Fruit fly (Drosophila melanogaster): ENCODE data around the gene CG14968.

CG14968 gene

dm6 chr3L:3288414-3288813 is 14.5 kb downstream of the CG14968 start (continued):
- TF ChIP-seq sqz (GFP tag; optimal IDR thresholded peaks at IDR 0.05) (no peak), CG3847 (GFP tag; IDR thresholded peaks at IDR 0.05) (peak; percentile 28; the same call in 1 of the 2 replicates), CG9932 (GFP tag; IDR thresholded peaks at IDR 0.05) (peak; percentile 59), CG42726 (GFP tag; IDR thresholded peaks at IDR 0.05; ENCODE audit: partially characterized antibody) (peak; percentile 33; the same call in 1 of the 2 replicates), Hey (tag; optimal IDR thresholded peaks at IDR 0.05) (no peak), Max (GFP tag; optimal IDR thresholded peaks at IDR 0.05) (no peak), Fer3 (tag; optimal IDR thresholded peaks at IDR 0.05) (peak; percentile 32), pzg (GFP tag; optimal IDR thresholded peaks at IDR 0.05) (no peak), tx (GFP tag; optimal IDR thresholded peaks at IDR 0.05) (no peak), Dp (GFP tag; optimal IDR thresholded peaks at IDR 0.05) (peak; percentile 26), ara (GFP tag; IDR thresholded peaks at IDR 0.05) (no peak), ttk (GFP tag; IDR thresholded peaks at IDR 0.05) (peak; percentile 44), CG17359 (tag; optimal IDR thresholded peaks at IDR 0.05) (peak; percentile 55), Pdp1 (GFP tag; optimal IDR thresholded peaks at IDR 0.05) (no peak), zfh1 (GFP tag; IDR thresholded peaks at IDR 0.05) (peak; percentile 38; the same call in 1 of the 3 replicates), CG17829 (tag; optimal IDR thresholded peaks at IDR 0.05) (peak; percentile 46), pan (optimal IDR thresholded peaks at IDR 0.05) (no peak), pan (GFP tag; optimal IDR thresholded peaks at IDR 0.05 in 1 of 2, IDR thresholded peaks at IDR 0.05 in 1 of 2) (peak in 1 of 2 experiments; percentile 48), sr (GFP tag; IDR thresholded peaks at IDR 0.05) (0 out of 3 replicates have a peak, but pooled peaks have one; percentile 21), Hr51 (GFP tag; optimal IDR thresholded peaks at IDR 0.05) (no peak), CG11456 (GFP tag; IDR thresholded peaks at IDR 0.05) (peak; percentile 93), CTCF (GFP tag; optimal IDR thresholded peaks at IDR 0.05) (peak; percentile 98), fd64A (GFP tag; optimal IDR thresholded peaks at IDR 0.05) (no peak), sens-2 (GFP tag; IDR thresholded peaks at IDR 0.05) (0 out of 2 replicates have a peak, but pooled peaks have one; percentile 7), CG1024 (GFP tag; IDR thresholded peaks at IDR 0.05) (peak; percentile 67), CG31441 (GFP tag; IDR thresholded peaks at IDR 0.05) (0 out of 2 replicates have a peak, but pooled peaks have one; percentile 9), Aef1 (GFP tag; IDR thresholded peaks at IDR 0.05) (peak; percentile 34; the same call in 1 of the 3 replicates), Xbp1 (GFP tag; optimal IDR thresholded peaks at IDR 0.05) (peak; percentile 31), CG32772 (GFP tag; IDR thresholded peaks at IDR 0.05) (peak; percentile 40; the same call in 1 of the 2 replicates), CG10267 (tag; optimal IDR thresholded peaks at IDR 0.05) (no peak), lov (optimal IDR thresholded peaks at IDR 0.05) (no peak), lov (GFP tag; IDR thresholded peaks at IDR 0.05) (peak; percentile 56; the same call in 1 of the 3 replicates), CG5245 (GFP tag; optimal IDR thresholded peaks at IDR 0.05) (peak; percentile 52), Hr78 (GFP tag; optimal IDR thresholded peaks at IDR 0.05) (no peak), CG17186 (GFP tag; optimal IDR thresholded peaks at IDR 0.05) (no peak), Poxn (GFP tag; IDR thresholded peaks at IDR 0.05) (no peak), CG10654 (GFP tag; optimal IDR thresholded peaks at IDR 0.05) (peak; percentile 35), HHEX (GFP tag; optimal IDR thresholded peaks at IDR 0.05) (peak; percentile 4), CG30020 (tag; optimal IDR thresholded peaks at IDR 0.05) (no peak), otp (GFP tag; IDR thresholded peaks at IDR 0.05) (peak; percentile 12; the same call in 1 of the 3 replicates), dimm (GFP tag; IDR thresholded peaks at IDR 0.05) (no peak), CG4730 (GFP tag; IDR thresholded peaks at IDR 0.05) (peak; percentile 58; the same call in 1 of the 2 replicates), sisA (GFP tag; IDR thresholded peaks at IDR 0.05) (peak; percentile 56), lmd (GFP tag; IDR thresholded peaks at IDR 0.05) (peak; percentile 58; the same call in 1 of the 2 replicates), CG18262 (tag; optimal IDR thresholded peaks at IDR 0.05) (peak; percentile 29), CG11398 (GFP tag; optimal IDR thresholded peaks at IDR 0.05) (no peak), CG17361 (GFP tag; IDR thresholded peaks at IDR 0.05) (peak; percentile 40; the same call in 1 of the 3 replicates), tup (GFP tag; optimal IDR thresholded peaks at IDR 0.05) (no peak), CG7372 (GFP tag; IDR thresholded peaks at IDR 0.05) (peak; percentile 37; the same call in 1 of the 2 replicates), NfI (GFP tag; optimal IDR thresholded peaks at IDR 0.05) (no peak), CG14667 (GFP tag; IDR thresholded peaks at IDR 0.05) (peak; percentile 47)

All from whole organism, embryonic.